Fruit fly (Drosophila melanogaster): ENCODE measurements around the gene Or22a.
A peak's percentile ranks its signal among the peaks of the same experiment; 100 is the strongest.

Or22a gene

DNA sequence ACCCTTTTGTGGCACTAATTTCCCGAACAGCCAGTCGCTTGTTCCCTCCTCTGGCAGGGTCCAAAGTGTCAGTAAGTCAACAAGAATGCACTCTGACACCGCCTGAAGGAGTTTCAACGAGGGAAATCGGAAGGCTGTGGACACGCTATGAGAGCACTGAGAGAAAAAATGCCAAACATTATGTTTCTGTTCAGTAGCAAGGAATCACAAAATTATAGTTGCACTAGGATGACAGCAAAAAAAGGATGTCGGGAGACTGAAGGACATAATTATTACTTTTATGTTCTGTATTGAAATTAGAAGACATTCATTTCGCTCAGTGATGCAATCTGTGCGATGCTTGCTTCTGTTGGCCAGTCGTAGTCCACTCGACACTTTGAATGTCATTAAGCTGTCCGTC is 10.5 kb upstream of the Or22a start (continued):
- peak; percentile 24 for TF ChIP-seq zen (tag; optimal IDR thresholded peaks at IDR 0.05)
- no peak for TF ChIP-seq CG3281 (GFP tag; optimal IDR thresholded peaks at IDR 0.05)
- TF ChIP-seq Tbp (GFP tag; optimal IDR thresholded peaks at IDR 0.05) = no peak
- TF ChIP-seq Atf-2 (GFP tag; optimal IDR thresholded peaks at IDR 0.05) = no peak
- TF ChIP-seq sisA (GFP tag; IDR thresholded peaks at IDR 0.05) = peak; percentile 21; the same call in 1 of the 2 replicates
- TF ChIP-seq CG9437 (GFP tag; optimal IDR thresholded peaks at IDR 0.05) = no peak

DNA sequence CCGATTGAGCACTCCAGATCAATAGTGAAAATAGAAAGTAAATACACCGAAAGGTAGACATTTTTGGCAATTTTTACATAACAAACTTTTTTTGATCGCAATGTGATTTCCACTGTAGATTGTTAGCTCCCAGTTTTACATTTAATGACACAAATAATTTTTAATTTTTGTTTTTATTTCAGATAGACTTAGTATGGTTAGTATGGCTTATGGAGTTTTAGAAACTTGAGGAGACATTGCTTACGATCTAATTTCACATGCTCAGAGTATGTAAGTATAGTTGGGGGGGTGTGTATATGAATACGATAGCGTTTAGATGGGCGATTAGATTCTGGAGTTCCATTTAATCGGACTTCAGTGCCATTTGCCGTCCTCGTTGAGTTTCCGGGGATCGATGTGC is 2.9 kb upstream of the Or22a start, which contains the start of gene CG18132:
Gene CG18132, minus strand, starts transcription at position 101 of the 400 bp plus-strand sequence.
- TF ChIP-seq CG3281 (GFP tag; optimal IDR thresholded peaks at IDR 0.05) (no peak), psq (GFP tag; optimal IDR thresholded peaks at IDR 0.05) (no peak), CG2889 (GFP tag; IDR thresholded peaks at IDR 0.05) (no peak), sisA (GFP tag; IDR thresholded peaks at IDR 0.05) (no peak), Dfd (GFP tag; optimal IDR thresholded peaks at IDR 0.05) (no peak), chif (GFP tag; optimal IDR thresholded peaks at IDR 0.05) (no peak), CG9437 (GFP tag; optimal IDR thresholded peaks at IDR 0.05) (no peak), CG14667 (GFP tag; IDR thresholded peaks at IDR 0.05) (no peak), CG15011 (GFP tag; optimal IDR thresholded peaks at IDR 0.05) (no peak), CG3847 (GFP tag; IDR thresholded peaks at IDR 0.05) (no peak), tio (GFP tag; optimal IDR thresholded peaks at IDR 0.05) (no peak), PHDP (tag; optimal IDR thresholded peaks at IDR 0.05) (no peak)

DNA sequence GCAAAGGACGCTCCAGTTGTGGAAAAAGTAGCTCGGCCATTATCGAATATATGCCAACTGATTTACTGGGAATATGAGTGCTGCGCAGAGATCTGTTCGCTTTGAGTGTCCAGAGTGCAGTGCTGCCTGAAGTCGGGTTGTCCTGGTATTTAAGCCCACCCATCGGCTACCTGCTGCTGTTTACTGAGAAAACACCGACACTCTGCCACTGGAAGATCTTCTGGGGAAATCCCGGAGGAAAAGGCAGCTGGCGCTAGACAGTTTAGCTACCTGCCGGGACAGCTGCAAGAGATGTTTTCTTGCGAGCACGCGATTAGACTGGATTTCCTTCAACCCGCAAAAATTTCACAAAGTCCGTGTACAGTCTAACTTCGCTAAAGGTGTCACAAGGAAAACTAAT is 2.3 kb upstream of the Or22a start, which contains the start of gene halo:
Gene halo, minus strand, starts transcription at position 127 of the 400 bp plus-strand sequence.
- TF ChIP-seq her (GFP tag; optimal IDR thresholded peaks at IDR 0.05) (no peak), CG15696 (tag; optimal IDR thresholded peaks at IDR 0.05) (peak; percentile 12), twi (tag; optimal IDR thresholded peaks at IDR 0.05) (peak; percentile 79), zen (tag; optimal IDR thresholded peaks at IDR 0.05) (peak; percentile 71), CG8089 (GFP tag; optimal IDR thresholded peaks at IDR 0.05) (no peak), Bdp1 (GFP tag; optimal IDR thresholded peaks at IDR 0.05) (no peak), seq (GFP tag; IDR thresholded peaks at IDR 0.05) (no peak), klu (GFP tag; IDR thresholded peaks at IDR 0.05) (no peak), Eip74EF (GFP tag; optimal IDR thresholded peaks at IDR 0.05) (no peak), prd (optimal IDR thresholded peaks at IDR 0.05) (no peak), prd (GFP tag; IDR thresholded peaks at IDR 0.05) (0 out of 3 replicates have a peak, but pooled peaks have one; percentile 20), H15 (GFP tag; IDR thresholded peaks at IDR 0.05) (peak; percentile 23; the same call in 1 of the 3 replicates), CG3281 (GFP tag; optimal IDR thresholded peaks at IDR 0.05) (no peak), CG11504 (tag; optimal IDR thresholded peaks at IDR 0.05) (no peak), CG16815 (GFP tag; optimal IDR thresholded peaks at IDR 0.05) (no peak), Atf-2 (GFP tag; optimal IDR thresholded peaks at IDR 0.05) (no peak), CG17612 (GFP tag; IDR thresholded peaks at IDR 0.05) (no peak), Trl (optimal IDR thresholded peaks at IDR 0.05) (no peak), Trl (GFP tag; optimal IDR thresholded peaks at IDR 0.05) (no peak), CG14710 (tag; optimal IDR thresholded peaks at IDR 0.05) (no peak), CG12236 (GFP tag; optimal IDR thresholded peaks at IDR 0.05) (no peak), CG16863 (GFP tag; optimal IDR thresholded peaks at IDR 0.05) (no peak), CG15479 (GFP tag; optimal IDR thresholded peaks at IDR 0.05) (peak; percentile 93), CG15514 (GFP tag; optimal IDR thresholded peaks at IDR 0.05) (no peak), so (GFP tag; IDR thresholded peaks at IDR 0.05) (no peak), ac (GFP tag; optimal IDR thresholded peaks at IDR 0.05) (peak; percentile 90), ash1 (GFP tag; optimal IDR thresholded peaks at IDR 0.05) (no peak), CG6791 (GFP tag; IDR thresholded peaks at IDR 0.05; ENCODE audit: partially characterized antibody) (no peak), amos (GFP tag; IDR thresholded peaks at IDR 0.05; ENCODE audit: partially characterized antibody) (0 out of 2 replicates have a peak, but pooled peaks have one; percentile 16), tll (GFP tag; optimal IDR thresholded peaks at IDR 0.05) (peak in 1 of 2 experiments; percentile 61), PHDP (tag; optimal IDR thresholded peaks at IDR 0.05) (no peak), Mrtf (GFP tag; IDR thresholded peaks at IDR 0.05) (no peak)
